Fruit fly (Drosophila melanogaster) whole organism, embryonic: Measurements from ENCODE around the gene CG8369.

ENCODE experiments used
- Awh ChIP-seq: fragments of 200-800 bp; sonication (Bioruptor generic); IDR thresholded peaks from 2 replicates; pipeline ENCODE4, ENCODE4 v1.3.6; 2022; ENCODE audit warnings: missing biosample characterization, missing genetic modification characterization
- CG11085 ChIP-seq: fragments of 200-800 bp; sonication (Bioruptor generic); IDR thresholded peaks from 2 replicates; pipeline ENCODE4 v1.3.6; 2022; ENCODE audit warnings: missing biosample characterization, missing genetic modification characterization
- CG12155 ChIP-seq: fragments of 200-800 bp; sonication (Bioruptor generic); optimal IDR thresholded peaks from 3 replicates; lab custom pipeline; 2016; ENCODE audit warnings: missing biosample characterization, missing genetic modification characterization
- CG12769 ChIP-seq: fragments of 200-800 bp; sonication (Bioruptor generic); optimal IDR thresholded peaks from 2 replicates; lab custom pipeline; 2019; ENCODE audit warnings: missing biosample characterization, mild to moderate bottlenecking, missing genetic modification characterization, moderate library complexity
- CG13123 ChIP-seq: fragments of 200-800 bp; sonication (Bioruptor generic); optimal IDR thresholded peaks from 2 replicates; lab custom pipeline; 2016; ENCODE audit warnings: missing biosample characterization, missing genetic modification characterization
- CG13296 ChIP-seq: fragments of 200-800 bp; sonication (Bioruptor generic); optimal IDR thresholded peaks from 3 replicates; lab custom pipeline; 2018; ENCODE audit warnings: missing biosample characterization, mild to moderate bottlenecking, missing genetic modification characterization
- CG13894 ChIP-seq: fragments of 200-800 bp; sonication (Bioruptor generic); optimal IDR thresholded peaks from 3 replicates; lab custom pipeline; 2018; ENCODE audit warnings: missing biosample characterization, mild to moderate bottlenecking, missing genetic modification characterization, moderate library complexity
- CG15011 ChIP-seq: fragments of 200-800 bp; sonication (Bioruptor generic); optimal IDR thresholded peaks from 3 replicates; lab custom pipeline; 2018; ENCODE audit warnings: missing biosample characterization, mild to moderate bottlenecking, missing genetic modification characterization
- CG15514 ChIP-seq: fragments of 200-800 bp; sonication (Bioruptor generic); optimal IDR thresholded peaks from 3 replicates; lab custom pipeline; 2017; ENCODE audit warnings: missing biosample characterization, missing genetic modification characterization, mild to moderate bottlenecking, moderate library complexity, missing genetic modification reagents
- CG1602 ChIP-seq: fragments of 200-800 bp; sonication (Bioruptor generic); optimal IDR thresholded peaks from 3 replicates; lab custom pipeline; 2016; ENCODE audit warnings: missing biosample characterization, missing genetic modification characterization
- CG17328 ChIP-seq: fragments of 200-800 bp; sonication (Bioruptor generic); IDR thresholded peaks from 2 replicates; pipeline ENCODE4 v1.3.6; 2022; ENCODE audit warnings: missing biosample characterization, missing genetic modification characterization
- CG17568 ChIP-seq: fragments of 200-800 bp; sonication (Bioruptor generic); optimal IDR thresholded peaks from 2 replicates; lab custom pipeline; 2018; ENCODE audit warnings: missing biosample characterization, mild to moderate bottlenecking, missing genetic modification characterization, moderate library complexity
- CG30431 ChIP-seq: fragments of 200-800 bp; sonication (Bioruptor generic); optimal IDR thresholded peaks from 2 replicates; lab custom pipeline; 2017; ENCODE audit warnings: missing biosample characterization, missing genetic modification characterization
- CG34376 ChIP-seq: fragments of 200-800 bp; sonication (Bioruptor generic); optimal IDR thresholded peaks from 2 replicates; lab custom pipeline; 2018; ENCODE audit warnings: missing biosample characterization, mild to moderate bottlenecking, missing genetic modification characterization
- CG3995 ChIP-seq: fragments of 200-800 bp; sonication (Bioruptor generic); optimal IDR thresholded peaks from 3 replicates; lab custom pipeline; 2016; ENCODE audit warnings: missing biosample characterization, missing genetic modification characterization
- CG7963 ChIP-seq: fragments of 200-800 bp; sonication (Bioruptor generic); IDR thresholded peaks from 3 replicates; pipeline ENCODE4 v1.3.6; 2022; ENCODE audit warnings: missing biosample characterization, missing genetic modification characterization; ENCODE audit not compliant: partially characterized antibody
- CG7987 ChIP-seq: fragments of 200-800 bp; sonication (Bioruptor generic); optimal IDR thresholded peaks from 2 replicates; lab custom pipeline; 2018; ENCODE audit warnings: missing biosample characterization, mild to moderate bottlenecking, missing genetic modification characterization, moderate library complexity
- CG8290 ChIP-seq, 3 experiments: fragments of 200-800 bp; sonication (Bioruptor generic); optimal IDR thresholded peaks; 2 replicates each; lab custom pipeline; 2016 to 2019; ENCODE audit warnings: missing biosample characterization in 3 of 3, missing genetic modification characterization in 3 of 3, mild to moderate bottlenecking in 2 of 3, moderate library complexity in 1 of 3
- CG9437 ChIP-seq: fragments of 200-800 bp; sonication (Bioruptor generic); optimal IDR thresholded peaks from 2 replicates; lab custom pipeline; 2018; ENCODE audit warnings: missing biosample characterization, mild to moderate bottlenecking, missing genetic modification characterization
- Deaf1 ChIP-seq: fragments of 200-800 bp; optimal IDR thresholded peaks from 3 replicates; lab custom pipeline; 2019; ENCODE audit warnings: missing biosample characterization, mild to moderate bottlenecking, missing genetic modification characterization, moderate library complexity
- Eip74EF ChIP-seq, 2 experiments: fragments of 200-800 bp in 1 of 2; fragments of >200 bp in 1 of 2; sonication (Bioruptor generic) in 1 of 2; optimal IDR thresholded peaks; 2 replicates each; lab custom pipeline; 2017 to 2019; ENCODE audit warnings: missing biosample characterization in 2 of 2, missing genetic modification characterization in 2 of 2, mild to moderate bottlenecking in 1 of 2, moderate library complexity in 1 of 2
- Ets65A ChIP-seq: fragments of 200-800 bp; sonication (Bioruptor generic); peaks from one replicate; lab custom pipeline; 2016; ENCODE audit warnings: missing biosample characterization, missing genetic modification characterization
- Ets97D ChIP-seq: fragments of 200-800 bp; sonication (Bioruptor generic); optimal IDR thresholded peaks from 3 replicates; lab custom pipeline; 2016; ENCODE audit warnings: missing biosample characterization, missing genetic modification characterization
- Hmr ChIP-seq: fragments of 200-800 bp; sonication (Bioruptor generic); optimal IDR thresholded peaks from 3 replicates; lab custom pipeline; 2017; ENCODE audit warnings: mild to moderate bottlenecking, missing biosample characterization, missing genetic modification reagents, missing genetic modification characterization
- Hr78 ChIP-seq, 2 experiments: fragments of 200-800 bp in 1 of 2; fragments of >200 bp in 1 of 2; sonication (Bioruptor generic) in 1 of 2; optimal IDR thresholded peaks; 2 replicates each; lab custom pipeline; 2017 to 2019; ENCODE audit warnings: missing biosample characterization in 2 of 2, missing genetic modification characterization in 2 of 2, mild to moderate bottlenecking in 1 of 2, moderate library complexity in 1 of 2
- Med ChIP-seq: fragments of 200-800 bp; sonication (Bioruptor generic); peaks from one replicate; lab custom pipeline; 2016; ENCODE audit warnings: missing biosample characterization, missing genetic modification characterization, mild to moderate bottlenecking, inconsistent platforms, moderate library complexity
- NFAT ChIP-seq: fragments of 200-800 bp; sonication (Bioruptor generic); IDR thresholded peaks from 2 replicates; pipeline ENCODE4 v1.3.6; 2022; ENCODE audit warnings: missing biosample characterization, missing genetic modification characterization
- NK7.1 ChIP-seq: fragments of 200-800 bp; sonication (Bioruptor generic); optimal IDR thresholded peaks from 3 replicates; lab custom pipeline; 2016; ENCODE audit warnings: missing biosample characterization, missing genetic modification characterization
- Sry-β ChIP-seq: fragments of 200-800 bp; sonication (Bioruptor generic); optimal IDR thresholded peaks from 2 replicates; lab custom pipeline; 2018; ENCODE audit warnings: missing biosample characterization, mild to moderate bottlenecking, missing genetic modification characterization, moderate library complexity
- Vsx1 ChIP-seq: fragments of 200-800 bp; sonication (Bioruptor generic); optimal IDR thresholded peaks from 2 replicates; lab custom pipeline; 2017; ENCODE audit warnings: missing biosample characterization, mild to moderate bottlenecking, missing genetic modification characterization, missing genetic modification reagents
- Xbp1 ChIP-seq: fragments of 200-800 bp; sonication (Bioruptor generic); optimal IDR thresholded peaks from 3 replicates; lab custom pipeline; 2016; ENCODE audit warnings: missing biosample characterization, mild to moderate bottlenecking, missing genetic modification characterization
- abd-A ChIP-seq: fragments of 200-800 bp; sonication (Bioruptor generic); optimal IDR thresholded peaks from 3 replicates; lab custom pipeline; 2019; ENCODE audit warnings: missing biosample characterization, mild to moderate bottlenecking, missing genetic modification characterization, moderate library complexity
- bbx ChIP-seq: fragments of 200-800 bp; sonication (Bioruptor generic); IDR thresholded peaks from 2 replicates; pipeline ENCODE4 v1.3.6; 2022; ENCODE audit warnings: missing biosample characterization, missing genetic modification characterization; ENCODE audit not compliant: partially characterized antibody
- bigmax ChIP-seq: fragments of 200-800 bp; sonication (Bioruptor generic); optimal IDR thresholded peaks from 2 replicates; lab custom pipeline; 2018; ENCODE audit warnings: missing biosample characterization, mild to moderate bottlenecking, missing genetic modification characterization
- cad ChIP-seq: fragments of >200 bp; optimal IDR thresholded peaks from 2 replicates; lab custom pipeline; 2017; ENCODE audit warnings: missing biosample characterization, missing genetic modification characterization
- chinmo ChIP-seq: fragments of 200-800 bp; sonication (Bioruptor generic); IDR thresholded peaks from 4 replicates; pipeline ENCODE4 v1.3.6; 2022; ENCODE audit warnings: missing biosample characterization, missing genetic modification characterization; ENCODE audit not compliant: partially characterized antibody
- dysf ChIP-seq: fragments of 200-800 bp; sonication (Bioruptor generic); IDR thresholded peaks from 3 replicates; pipeline ENCODE4 v1.3.6; 2022; ENCODE audit warnings: missing biosample characterization, missing genetic modification characterization
- fu2 ChIP-seq: fragments of 200-800 bp; sonication (Bioruptor generic); optimal IDR thresholded peaks from 2 replicates; lab custom pipeline; 2016; ENCODE audit warnings: missing biosample characterization, missing genetic modification characterization
- gcm2 ChIP-seq: fragments of 200-800 bp; sonication (Bioruptor generic); optimal IDR thresholded peaks from 2 replicates; lab custom pipeline; 2016; ENCODE audit warnings: missing biosample characterization, missing genetic modification characterization
- inv ChIP-seq: fragments of 200-800 bp; sonication (Bioruptor generic); IDR thresholded peaks from 2 replicates; pipeline ENCODE4 v1.3.6; 2022; ENCODE audit warnings: missing biosample characterization, missing genetic modification characterization; ENCODE audit not compliant: partially characterized antibody
- lab ChIP-seq: fragments of 200-800 bp; sonication (Bioruptor generic); optimal IDR thresholded peaks from 3 replicates; lab custom pipeline; 2017; ENCODE audit warnings: missing biosample characterization, missing genetic modification characterization, mild to moderate bottlenecking, moderate library complexity, missing genetic modification reagents
- onecut ChIP-seq: fragments of 200-800 bp; sonication (Bioruptor generic); IDR thresholded peaks from 2 replicates; pipeline ENCODE4 v1.3.6; 2022; ENCODE audit warnings: missing biosample characterization, missing genetic modification characterization
- pfk ChIP-seq: fragments of 200-800 bp; sonication (Bioruptor generic); optimal IDR thresholded peaks from 2 replicates; lab custom pipeline; 2018; ENCODE audit warnings: missing biosample characterization, mild to moderate bottlenecking, missing genetic modification characterization, moderate library complexity
- pzg ChIP-seq: fragments of 200-800 bp; sonication (Bioruptor generic); optimal IDR thresholded peaks from 3 replicates; lab custom pipeline; 2018; ENCODE audit warnings: missing biosample characterization, mild to moderate bottlenecking, missing genetic modification characterization, moderate library complexity
- scrt ChIP-seq: fragments of 200-800 bp; sonication (Bioruptor generic); optimal IDR thresholded peaks from 2 replicates; lab custom pipeline; 2018; ENCODE audit warnings: missing biosample characterization, mild to moderate bottlenecking, missing genetic modification characterization, moderate library complexity
- trh ChIP-seq: fragments of 200-800 bp; sonication (Bioruptor generic); optimal IDR thresholded peaks from 2 replicates; lab custom pipeline; 2016; ENCODE audit warnings: missing biosample characterization, missing genetic modification characterization
- vvl ChIP-seq: fragments of 200-800 bp; sonication (Bioruptor generic); IDR thresholded peaks from 2 replicates; pipeline ENCODE4 v1.3.6; 2022; ENCODE audit warnings: missing biosample characterization, missing genetic modification characterization

The CG8369 gene

DNA sequence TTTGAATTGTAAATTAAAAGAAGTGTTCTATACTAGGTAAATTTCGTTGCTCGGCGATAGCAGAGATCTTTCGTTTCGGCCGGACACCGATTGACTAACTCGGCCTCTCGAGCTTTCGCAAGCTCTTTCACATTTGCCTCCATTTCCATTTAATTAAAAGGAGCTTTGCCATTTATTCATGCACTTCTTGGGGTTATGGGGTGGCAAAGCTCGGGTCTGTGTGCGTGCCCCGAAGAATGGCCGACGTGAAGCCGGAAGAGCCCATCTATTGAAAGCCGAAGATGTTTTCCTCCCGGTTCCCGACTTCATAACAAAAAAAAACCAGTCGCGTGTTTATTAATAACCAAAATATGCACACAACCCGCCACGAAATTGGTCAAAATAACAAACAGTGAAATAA, 21.9 kb upstream of the CG8369 start:
- peak; percentile 54 for TF ChIP-seq CG12769 (tag; lab: Kevin White, UChicago)
- no peak for TF ChIP-seq CG3995 (GFP tag; lab: Kevin White, UChicago)
- TF ChIP-seq dysf = peak; percentile 26; the same call in 1 of the 3 replicates
- TF ChIP-seq CG7963 = no peak
- TF ChIP-seq CG13296 (GFP tag; lab: Kevin White, UChicago) = peak; percentile 38
- TF ChIP-seq CG12155 = no peak
- no peak for TF ChIP-seq onecut (GFP tag; lab: Robert Waterston, UW)
- no peak for TF ChIP-seq pfk (GFP tag; lab: Kevin White, UChicago)
- TF ChIP-seq CG17328 = no peak
- peak; percentile 55 for TF ChIP-seq CG34376 (GFP tag; lab: Kevin White, UChicago)
- peak; percentile 39 for TF ChIP-seq lab (GFP tag; lab: Kevin White, UChicago)
- TF ChIP-seq inv (GFP tag; lab: Robert Waterston, UW) = no peak
- no peak for TF ChIP-seq Ets65A (GFP tag; lab: Kevin White, UChicago)
- no peak for TF ChIP-seq CG13123
- peak; percentile 72 for TF ChIP-seq Med (GFP tag; lab: Kevin White, UChicago)
- TF ChIP-seq Hmr (GFP tag; lab: Kevin White, UChicago) = peak; percentile 20
- TF ChIP-seq CG30431 (GFP tag; lab: Kevin White, UChicago) = no peak
- peak; percentile 10 for TF ChIP-seq CG15514 (GFP tag; lab: Kevin White, UChicago)
- no peak for TF ChIP-seq bbx
- peak; percentile 90 for TF ChIP-seq CG13894 (tag; lab: Kevin White, UChicago)
- peak; percentile 89 for TF ChIP-seq chinmo
- peak; percentile 54; the same call in 1 of the 2 replicates for TF ChIP-seq vvl (GFP tag; lab: Robert Waterston, UW)
- TF ChIP-seq CG1602 (GFP tag; lab: Kevin White, UChicago) = no peak
- TF ChIP-seq trh (GFP tag; lab: Kevin White, UChicago) = no peak
- peak; percentile 93 for TF ChIP-seq Deaf1
- no peak for TF ChIP-seq Vsx1
- TF ChIP-seq CG7987 (GFP tag; lab: Kevin White, UChicago) = peak; percentile 12
- TF ChIP-seq cad (GFP tag; lab: Kevin White, UChicago) = no peak
- TF ChIP-seq CG9437 (GFP tag; lab: Kevin White, UChicago) = no peak
- TF ChIP-seq Awh (GFP tag; lab: Robert Waterston, UW) = no peak
- no peak for TF ChIP-seq CG17568 (GFP tag; lab: Kevin White, UChicago)
- no peak for TF ChIP-seq NK7.1 (GFP tag; lab: Kevin White, UChicago)
- peak; percentile 33 for TF ChIP-seq bigmax
- no peak for TF ChIP-seq NFAT
- TF ChIP-seq scrt = peak; percentile 6
- peak in 1 of 2 experiments; percentile 65 for TF ChIP-seq Hr78 (GFP tag; optimal IDR thresholded peaks at IDR 0.05; lab: Kevin White, UChicago)
- no peak for TF ChIP-seq CG11085
- TF ChIP-seq CG15011 (GFP tag; lab: Kevin White, UChicago) = no peak
- TF ChIP-seq abd-A (tag; lab: Kevin White, UChicago) = peak; percentile 76
- no peak for TF ChIP-seq Sry-β (GFP tag; lab: Kevin White, UChicago)
- peak; percentile 16 for TF ChIP-seq Ets97D (GFP tag; lab: Kevin White, UChicago)
- no peak for TF ChIP-seq gcm2
- peak in 1 of 2 experiments; percentile 66 for TF ChIP-seq Eip74EF (GFP tag; optimal IDR thresholded peaks at IDR 0.05; lab: Kevin White, UChicago)
- peak; percentile 3 for TF ChIP-seq pzg (GFP tag; lab: Kevin White, UChicago)
- TF ChIP-seq fu2 = no peak
- no peak for TF ChIP-seq Xbp1 (GFP tag; lab: Kevin White, UChicago)
- no peak for TF ChIP-seq CG8290 (GFP tag; optimal IDR thresholded peaks at IDR 0.05; lab: Kevin White, UChicago)
- TF ChIP-seq CG8290 (tag; optimal IDR thresholded peaks at IDR 0.05; lab: Kevin White, UChicago) = peak in 1 of 2 experiments; percentile 11
